Fruit fly (Drosophila melanogaster): Measurements from ENCODE around the gene wupA.

DNA sequence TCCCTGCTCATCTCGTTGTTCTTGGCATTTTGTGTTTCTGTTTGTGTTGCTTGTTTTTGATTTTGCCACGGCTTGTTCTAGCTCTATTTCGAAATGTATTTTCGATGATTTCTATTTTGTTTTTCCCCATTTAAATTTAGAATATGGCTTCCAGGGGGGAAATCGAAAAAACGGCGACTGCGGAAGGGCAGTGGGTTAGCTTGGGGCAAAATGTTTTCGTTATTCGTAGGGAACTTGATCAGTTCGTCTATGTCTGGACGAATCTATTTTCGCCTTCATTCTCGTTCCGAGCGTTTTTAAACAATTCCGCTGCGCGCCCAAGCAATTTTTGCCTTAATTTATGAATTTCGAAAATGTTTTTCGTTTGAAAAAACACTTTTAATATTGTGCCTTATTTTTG, 1.8 kb upstream of the wupA start:
- TF ChIP-seq CG4820 (GFP tag; optimal IDR thresholded peaks at IDR 0.05) (no peak), CG3726 (GFP tag; IDR thresholded peaks at IDR 0.05) (no peak), nau (GFP tag; optimal IDR thresholded peaks at IDR 0.05) (no peak), cas (GFP tag; IDR thresholded peaks at IDR 0.05) (no peak)
